Worm (Caenorhabditis elegans) whole organism, early embryonic: ENCODE measurements around the gene F13A7.14.
"Not testable (repeated sequence)": the region's sequence is repeated elsewhere in the genome, so short reads cannot be mapped to it uniquely, and the experiment has no call there.

ENCODE experiments used
- B0310.2 ChIP-seq: sonication (generic microtip); optimal IDR thresholded peaks from 2 replicates; lab custom pipeline; 2016; ENCODE audit warnings: mild to moderate bottlenecking, missing genetic modification characterization, missing compliant biosample characterization
- F13C5.2 ChIP-seq: sonication (generic microtip); optimal IDR thresholded peaks from 2 replicates; lab custom pipeline; 2017; ENCODE audit warnings: mild to moderate bottlenecking, missing genetic modification characterization, inconsistent platforms, missing compliant biosample characterization
- aly-1 ChIP-seq: sonication (generic microtip); optimal IDR thresholded peaks from 2 replicates; lab custom pipeline; 2016; ENCODE audit warnings: missing genetic modification characterization, missing compliant biosample characterization
- ama-1 ChIP-seq: fragments of 150-350 bp; optimal IDR thresholded peaks from 2 replicates; lab custom pipeline; 2014
- ceh-13 ChIP-seq: fragments of 200-800 bp; sonication (Bioruptor generic); optimal IDR thresholded peaks from 2 replicates; lab custom pipeline; 2018; ENCODE audit warnings: mild to moderate bottlenecking, missing genetic modification characterization, missing compliant biosample characterization
- ceh-36 ChIP-seq: sonication (generic microtip); optimal IDR thresholded peaks from 2 replicates; lab custom pipeline; 2016; ENCODE audit warnings: missing genetic modification characterization, inconsistent platforms, missing compliant biosample characterization
- ets-7 ChIP-seq: sonication (generic microtip); optimal IDR thresholded peaks from 2 replicates; lab custom pipeline; 2016; ENCODE audit warnings: missing genotype, missing genetic modification characterization, missing compliant biosample characterization
- flt-1 ChIP-seq: fragments of 200-800 bp; sonication (Bioruptor generic); IDR thresholded peaks from 2 replicates; pipeline ENCODE4 v1.3.6; 2022; ENCODE audit warnings: missing genetic modification characterization, missing compliant biosample characterization
- hmbx-1 ChIP-seq: sonication (generic microtip); optimal IDR thresholded peaks from 2 replicates; lab custom pipeline; 2016; ENCODE audit warnings: mild to moderate bottlenecking, missing genetic modification characterization, missing compliant biosample characterization
- hmg-4 ChIP-seq: fragments of 200-800 bp; sonication (Bioruptor generic); optimal IDR thresholded peaks from 2 replicates; lab custom pipeline; 2018; ENCODE audit warnings: mild to moderate bottlenecking, missing genetic modification characterization, missing compliant biosample characterization
- hnd-1 ChIP-seq: sonication (generic microtip); optimal IDR thresholded peaks from 2 replicates; lab custom pipeline; 2016; ENCODE audit warnings: missing genetic modification characterization, missing compliant biosample characterization
- pes-1 ChIP-seq: fragments of 200-800 bp; sonication (Bioruptor generic); IDR thresholded peaks from 2 replicates; pipeline ENCODE4 v1.3.6; 2022; ENCODE audit warnings: missing genetic modification reagents, missing genetic modification characterization, missing compliant biosample characterization
- scrt-1 ChIP-seq: fragments of 200-800 bp; sonication (Bioruptor generic); IDR thresholded peaks from 2 replicates; pipeline ENCODE4 v1.3.6; 2022; ENCODE audit warnings: missing genetic modification characterization, missing compliant biosample characterization
- sea-1 ChIP-seq: fragments of 200-800 bp; sonication (Bioruptor generic); conservative IDR thresholded peaks from 2 replicates; pipeline ENCODE4 v1.3.6; 2022; ENCODE audit warnings: missing genetic modification characterization, missing compliant biosample characterization
- tbx-11 ChIP-seq: fragments of 200-800 bp; sonication (Bioruptor generic); IDR thresholded peaks from 2 replicates; pipeline ENCODE4 v1.3.6; 2022; ENCODE audit warnings: missing genetic modification characterization, missing compliant biosample characterization
- tbx-37 ChIP-seq: fragments of 200-800 bp; sonication (Bioruptor generic); conservative IDR thresholded peaks from 2 replicates; pipeline ENCODE4 v1.3.6; 2022; ENCODE audit warnings: missing genetic modification reagents, missing genetic modification characterization, missing compliant biosample characterization
- tra-4 ChIP-seq: sonication (generic microtip); optimal IDR thresholded peaks from 2 replicates; lab custom pipeline; 2017; ENCODE audit warnings: missing genetic modification characterization, missing compliant biosample characterization

The F13A7.14 gene

ce11 chrV:16368143-16368542 is 33.5 kb upstream of the F13A7.14 start:
- TF ChIP-seq pes-1 (GFP tag; lab: Robert Waterston, UW) = no peak

- peak; percentile 50 for TF ChIP-seq hnd-1 (tag; lab: Kevin White, UChicago)
- TF ChIP-seq ceh-13 (GFP tag; lab: Kevin White, UChicago) = peak; percentile 43
- TF ChIP-seq flt-1 (GFP tag; lab: Robert Waterston, UW) = peak; percentile 78
- peak; percentile 57 for TF ChIP-seq B0310.2 (tag; lab: Kevin White, UChicago)
- peak; percentile 90 for TF ChIP-seq scrt-1
- TF ChIP-seq sea-1 (GFP tag; lab: Robert Waterston, UW) = peak; percentile 75
- peak; percentile 76 for TF ChIP-seq ceh-36 (tag; lab: Kevin White, UChicago)
- peak; percentile 89 for TF ChIP-seq aly-1
- TF ChIP-seq tbx-11 (GFP tag; lab: Robert Waterston, UW) = peak; percentile 70
- TF ChIP-seq hmg-4 (GFP tag; lab: Kevin White, UChicago) = peak; percentile 75
- peak; percentile 61 for TF ChIP-seq tra-4 (tag; lab: Kevin White, UChicago)
- peak; percentile 39 for TF ChIP-seq ets-7
- peak; percentile 52; the same call in 1 of the 2 replicates for TF ChIP-seq tbx-37 (GFP tag; lab: Robert Waterston, UW)
- peak; percentile 76 for TF ChIP-seq F13C5.2
- peak; percentile 84 for TF ChIP-seq pes-1 (GFP tag; lab: Robert Waterston, UW)
- TF ChIP-seq ama-1 (lab: Kevin White, UChicago) = no peak
- no peak for TF ChIP-seq hmbx-1 (tag; lab: Kevin White, UChicago)
These were observed 31.7 kb upstream of the F13A7.14 start for ce11 chrV:16370039-16370438.

ce11 chrV:16374676-16375075 is 27.0 kb upstream of the F13A7.14 start, which contains the start of gene srv-34:
Gene srv-34, minus strand, starts transcription at chrV:16374776.
- no peak for TF ChIP-seq ceh-13 (GFP tag; lab: Kevin White, UChicago)
- no peak for TF ChIP-seq F13C5.2
- no peak for TF ChIP-seq aly-1
- TF ChIP-seq ama-1 (lab: Kevin White, UChicago) = no peak
- TF ChIP-seq pes-1 (GFP tag; lab: Robert Waterston, UW) = no peak
- no peak for TF ChIP-seq scrt-1
- no peak for TF ChIP-seq hnd-1 (tag; lab: Kevin White, UChicago)

ce11 chrV:16376430-16376948 is 25.2 kb upstream of the F13A7.14 start:
- TF ChIP-seq aly-1 (no peak), hmbx-1 (tag; lab: Kevin White, UChicago) (no peak), tbx-11 (GFP tag; lab: Robert Waterston, UW) (no peak), ets-7 (no peak), scrt-1 (no peak), ama-1 (lab: Kevin White, UChicago) (no peak), ceh-36 (tag; lab: Kevin White, UChicago) (no peak), flt-1 (GFP tag; lab: Robert Waterston, UW) (no peak), tra-4 (tag; lab: Kevin White, UChicago) (no peak), hmg-4 (GFP tag; lab: Kevin White, UChicago) (no peak), ceh-13 (GFP tag; lab: Kevin White, UChicago) (no peak), B0310.2 (tag; lab: Kevin White, UChicago) (no peak), pes-1 (GFP tag; lab: Robert Waterston, UW) (no peak), sea-1 (GFP tag; lab: Robert Waterston, UW) (no peak), hnd-1 (tag; lab: Kevin White, UChicago) (no peak), tbx-37 (GFP tag; lab: Robert Waterston, UW) (no peak), F13C5.2 (no peak)

- TF ChIP-seq pes-1 (GFP tag; lab: Robert Waterston, UW) = no peak
- TF ChIP-seq ceh-36 (tag; lab: Kevin White, UChicago) = no peak
- TF ChIP-seq ama-1 (lab: Kevin White, UChicago) = no peak
- TF ChIP-seq tbx-37 (GFP tag; lab: Robert Waterston, UW) = no peak
These were observed 24.5 kb upstream of the F13A7.14 start for ce11 chrV:16377188-16377587.

- TF ChIP-seq flt-1 (GFP tag; lab: Robert Waterston, UW) (no peak), hnd-1 (tag; lab: Kevin White, UChicago) (no peak)
These were observed 23.8 kb upstream of the F13A7.14 start, which contains the start of gene F13A7.1 for ce11 chrV:16377849-16378248. Gene F13A7.1, minus strand, starts transcription at chrV:16377949.

- no peak for TF ChIP-seq tbx-11 (GFP tag; lab: Robert Waterston, UW)
- no peak for TF ChIP-seq hmg-4 (GFP tag; lab: Kevin White, UChicago)
- no peak for TF ChIP-seq ceh-13 (GFP tag; lab: Kevin White, UChicago)
- no peak for TF ChIP-seq scrt-1
- no peak for TF ChIP-seq hmbx-1 (tag; lab: Kevin White, UChicago)
- no peak for TF ChIP-seq sea-1 (GFP tag; lab: Robert Waterston, UW)
- no peak for TF ChIP-seq hnd-1 (tag; lab: Kevin White, UChicago)
- TF ChIP-seq ama-1 (lab: Kevin White, UChicago) = no peak
- TF ChIP-seq ceh-36 (tag; lab: Kevin White, UChicago) = no peak
- no peak for TF ChIP-seq flt-1 (GFP tag; lab: Robert Waterston, UW)
- no peak for TF ChIP-seq aly-1
- TF ChIP-seq tra-4 (tag; lab: Kevin White, UChicago) = no peak
- no peak for TF ChIP-seq tbx-37 (GFP tag; lab: Robert Waterston, UW)
- no peak for TF ChIP-seq B0310.2 (tag; lab: Kevin White, UChicago)
These were observed 18.7 kb upstream of the F13A7.14 start for ce11 chrV:16382949-16383348.

ce11 chrV:16383729-16384128 is 18.0 kb upstream of the F13A7.14 start, which contains the start of gene F13A7.7:
Gene F13A7.7, minus strand, starts transcription at chrV:16383829.
- not testable (repeated sequence) for TF ChIP-seq ceh-36 (tag; lab: Kevin White, UChicago); flt-1 (GFP tag; lab: Robert Waterston, UW); scrt-1
